Worm (Caenorhabditis elegans) whole organism, L1 larva: ENCODE results near the gene nhr-38.

Source experiments
- ama-1 ChIP-seq: fragments of 150-350 bp; optimal IDR thresholded peaks from 2 replicates; lab custom pipeline; 2014
- ztf-4 ChIP-seq: fragments of 150-350 bp; optimal IDR thresholded peaks from 2 replicates; lab custom pipeline; 2014; ENCODE audit warnings: missing biosample characterization, missing genetic modification characterization

DNA sequence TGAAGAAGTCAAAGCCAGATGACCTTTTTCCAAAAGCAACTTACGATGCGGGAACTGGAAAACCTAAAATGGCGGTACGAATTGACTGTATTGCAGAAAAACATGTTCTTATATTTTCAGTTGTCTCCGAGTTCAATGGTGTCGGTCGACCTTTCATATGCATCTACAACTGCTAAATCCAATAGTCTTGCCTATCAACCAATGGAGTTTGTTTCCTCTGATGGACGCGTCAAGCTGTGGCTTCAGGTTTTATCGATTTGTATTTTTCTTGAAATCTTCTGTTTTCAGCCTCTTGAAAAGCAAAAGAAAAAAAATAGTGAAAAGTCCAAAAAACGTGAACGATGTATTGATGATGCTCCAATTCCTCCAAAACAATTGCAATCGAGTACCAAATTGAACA is 4.3 kb downstream of the nhr-38 start:
- no peak for TF ChIP-seq ztf-4
- TF ChIP-seq ama-1 = no peak
